Fruit fly (Drosophila melanogaster) whole organism, wandering third instar larva: ENCODE data around the gene Diap1.
A peak's percentile ranks its signal among the peaks of the same experiment; 100 is the strongest.

Source experiments
- Abd-B ChIP-seq: fragments of >200 bp; optimal IDR thresholded peaks from 2 replicates; lab custom pipeline; 2017; ENCODE audit warnings: missing biosample characterization, missing genetic modification characterization
- Dfd ChIP-seq: fragments of >200 bp; optimal IDR thresholded peaks from 2 replicates; lab custom pipeline; 2017; ENCODE audit warnings: missing biosample characterization, missing genetic modification characterization
- HLH106 ChIP-seq: fragments of 200-800 bp; optimal IDR thresholded peaks from 3 replicates; lab custom pipeline; 2019; ENCODE audit warnings: missing biosample characterization, mild to moderate bottlenecking, missing genetic modification characterization, moderate library complexity
- Hnf4 ChIP-seq: fragments of 200-800 bp; sonication (Bioruptor generic); optimal IDR thresholded peaks from 2 replicates; lab custom pipeline; 2016; ENCODE audit warnings: missing biosample characterization, mild to moderate bottlenecking, missing genetic modification characterization
- Jra ChIP-seq: sonication (Bioruptor generic); optimal IDR thresholded peaks from 2 replicates; lab custom pipeline; 2016; ENCODE audit warnings: missing biosample characterization, missing genetic modification characterization
- Myc ChIP-seq: fragments of >200 bp; optimal IDR thresholded peaks from 2 replicates; lab custom pipeline; 2017
- N ChIP-seq: fragments of >200 bp; optimal IDR thresholded peaks from 2 replicates; lab custom pipeline; 2018; ENCODE audit warnings: missing biosample characterization, missing external identifiers, missing genetic modification characterization
- Rel ChIP-seq, 2 experiments: fragments of 200-800 bp; sonication (Bioruptor generic) in 1 of 2; optimal IDR thresholded peaks; 2 replicates in 1 of 2; 3 replicates in 1 of 2; lab custom pipeline; 2016 to 2019; ENCODE audit warnings: mild to moderate bottlenecking in 2 of 2, missing biosample characterization in 2 of 2, missing genetic modification characterization in 2 of 2, moderate library complexity in 1 of 2
- dl ChIP-seq, 2 experiments: fragments of 175-275, 200-275 bp in 1 of 2; fragments of 200-275 bp in 1 of 2; sonication (Bioruptor generic); optimal IDR thresholded peaks; lab custom pipeline; 2018; ENCODE audit warnings: mild to moderate bottlenecking in 2 of 2, missing biosample characterization in 2 of 2, missing genetic modification characterization in 2 of 2, moderate library complexity in 2 of 2; ENCODE audit not compliant: partially characterized antibody in 2 of 2, insufficient read depth in 1 of 2
- dmrt93B ChIP-seq: fragments of 200-800 bp; sonication (Bioruptor generic); optimal IDR thresholded peaks from 2 replicates; lab custom pipeline; 2018; ENCODE audit warnings: missing biosample characterization, mild to moderate bottlenecking, missing genetic modification characterization
- ey ChIP-seq: fragments of 200-800 bp; sonication (Bioruptor generic); optimal IDR thresholded peaks from 2 replicates; lab custom pipeline; 2016; ENCODE audit warnings: missing biosample characterization, missing genetic modification characterization
- fru ChIP-seq: fragments of 200-800 bp; sonication (Bioruptor generic); optimal IDR thresholded peaks from 3 replicates; lab custom pipeline; 2016; ENCODE audit warnings: missing biosample characterization, mild to moderate bottlenecking, missing genetic modification characterization
- jim ChIP-seq: fragments of 175-275, 200-325 bp; sonication (Bioruptor generic); optimal IDR thresholded peaks from 2 replicates; lab custom pipeline; 2016; ENCODE audit warnings: missing biosample characterization, mild to moderate bottlenecking, missing genetic modification characterization
- psq ChIP-seq: fragments of 200-800 bp; sonication (Bioruptor generic); optimal IDR thresholded peaks from 3 replicates; lab custom pipeline; 2017; ENCODE audit warnings: missing biosample characterization, mild to moderate bottlenecking, missing genetic modification characterization, moderate library complexity
- rgr ChIP-seq: fragments of 200-800 bp; sonication (Bioruptor generic); optimal IDR thresholded peaks from 3 replicates; lab custom pipeline; 2016; ENCODE audit warnings: missing biosample characterization, mild to moderate bottlenecking, missing genetic modification characterization
- sv ChIP-seq: fragments of 200-800 bp; sonication (Bioruptor generic); optimal IDR thresholded peaks from 3 replicates; lab custom pipeline; 2016; ENCODE audit warnings: missing biosample characterization, missing genetic modification characterization
- woc ChIP-seq: sonication (Bioruptor generic); optimal IDR thresholded peaks from 2 replicates; lab custom pipeline; 2016; ENCODE audit warnings: missing biosample characterization, mild to moderate bottlenecking, missing genetic modification characterization

The Diap1 gene

DNA sequence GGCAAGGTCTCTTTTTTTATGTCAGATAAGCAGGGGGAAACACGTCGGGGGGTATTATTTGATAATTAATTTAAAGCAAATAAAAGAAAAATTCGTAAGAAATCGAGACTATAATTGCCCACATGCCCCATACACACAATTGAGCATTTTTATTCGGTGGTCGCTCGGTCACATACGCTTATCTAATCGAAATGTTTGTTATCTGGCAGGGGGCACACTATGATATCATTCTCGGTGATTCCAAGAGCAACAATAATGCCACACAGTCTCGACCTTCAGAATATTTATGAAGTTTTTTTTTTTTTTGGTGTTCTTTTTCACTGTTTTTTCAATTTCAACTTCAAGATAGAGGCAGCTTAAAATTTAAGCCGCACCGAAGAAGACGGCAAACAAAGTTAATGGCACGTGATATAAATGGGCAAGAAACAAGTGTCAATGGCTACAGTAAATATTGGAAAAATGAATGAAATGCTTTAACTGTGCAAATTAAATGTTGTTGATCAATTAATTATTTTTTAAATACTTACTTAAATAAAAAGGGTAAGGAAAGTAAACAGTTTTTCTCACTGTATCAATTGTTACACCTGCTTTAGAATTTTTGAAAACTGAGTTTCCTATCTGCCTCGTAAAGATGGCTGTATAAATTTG, 51.4 kb downstream of the Diap1 start:
- TF ChIP-seq rgr (GFP tag; lab: Kevin White, UChicago) (peak; percentile 15), ey (GFP tag; lab: Kevin White, UChicago) (no peak), woc (GFP tag; lab: Kevin White, UChicago) (no peak), psq (GFP tag; lab: Kevin White, UChicago) (peak; percentile 37), sv (GFP tag; lab: Kevin White, UChicago) (no peak), Dfd (GFP tag; lab: Kevin White, UChicago) (no peak), fru (peak; percentile 26), Rel (GFP tag; optimal IDR thresholded peaks at IDR 0.05; lab: Kevin White, UChicago) (no peak), Rel (tag; optimal IDR thresholded peaks at IDR 0.05; lab: Kevin White, UChicago) (peak; percentile 90)

dm6 chr3L:15998217-15998616, 52.6 kb downstream of the Diap1 start:
- TF ChIP-seq Myc (lab: Kevin White, UChicago): no peak
- TF ChIP-seq jim (GFP tag; lab: Kevin White, UChicago): no peak
- TF ChIP-seq dl (GFP tag; optimal IDR thresholded peaks at IDR 0.05; lab: Kevin White, UChicago; ENCODE audit: insufficient read depth in 1 of 2, partially characterized antibody in 2 of 2): no peak
- TF ChIP-seq Hnf4 (GFP tag; lab: Kevin White, UChicago): no peak
- TF ChIP-seq Abd-B (GFP tag; lab: Kevin White, UChicago): no peak

DNA sequence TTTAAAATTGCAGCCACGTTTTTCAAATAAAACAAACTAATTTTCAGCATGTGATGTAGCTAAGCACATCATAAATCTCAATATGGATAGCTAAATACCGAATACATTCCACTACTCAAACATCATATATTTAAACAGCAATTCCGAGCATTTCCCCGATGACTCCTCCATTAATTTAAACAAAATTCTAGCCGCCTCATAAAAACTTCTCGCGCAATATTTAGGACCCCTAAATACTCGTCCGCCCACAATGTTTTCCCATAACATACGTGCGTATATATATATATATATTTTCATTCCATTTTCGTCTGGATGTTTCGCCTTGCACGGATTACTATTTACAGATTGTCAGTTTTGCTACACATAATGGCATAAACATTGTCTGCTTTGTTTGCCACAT, 54.8 kb downstream of the Diap1 start:
- TF ChIP-seq Jra (no peak), HLH106 (tag; lab: Kevin White, UChicago) (no peak), rgr (GFP tag; lab: Kevin White, UChicago) (no peak), Abd-B (GFP tag; lab: Kevin White, UChicago) (no peak), Myc (lab: Kevin White, UChicago) (no peak), N (GFP tag; lab: Kevin White, UChicago) (no peak), Dfd (GFP tag; lab: Kevin White, UChicago) (no peak), dmrt93B (GFP tag; lab: Kevin White, UChicago) (no peak)
